Worm (Caenorhabditis elegans): ENCODE results near the gene T25B9.2.
A peak's percentile ranks its signal among the peaks of the same experiment; 100 is the strongest.
"Not testable (repeated sequence)": the region's sequence is repeated elsewhere in the genome, so short reads cannot be mapped to it uniquely, and the experiment has no call there.

Gene T25B9.2

DNA sequence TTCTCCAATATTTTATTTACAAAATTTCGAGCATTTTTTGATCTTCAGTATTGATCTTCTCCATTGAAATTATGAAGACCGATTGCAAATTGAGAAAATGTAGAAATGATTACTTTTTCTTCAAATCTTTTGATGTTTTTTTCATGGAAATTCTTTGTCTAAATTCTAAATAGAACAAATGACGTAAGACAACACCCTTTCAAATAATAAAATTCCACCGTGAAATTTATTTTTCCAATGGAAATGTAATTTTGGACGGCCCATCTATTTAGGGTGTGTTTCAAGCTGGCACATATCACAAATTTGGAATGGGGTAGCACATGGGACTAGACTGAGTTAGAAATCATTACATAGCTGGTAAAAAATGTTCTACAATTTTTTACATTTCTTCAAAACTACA lies at the start of gene T25B9.2:
TSS of gene T25B9.2 (minus strand) at position 101 of the 400 bp plus-strand sequence.
- TF ChIP-seq elt-1 (tag; optimal IDR thresholded peaks at IDR 0.05; ENCODE audit: borderline replicate concordance, insufficient read depth); M03D4.4 (tag; optimal IDR thresholded peaks at IDR 0.05); ceh-43 (GFP tag; optimal IDR thresholded peaks at IDR 0.05): not testable (repeated sequence)

DNA sequence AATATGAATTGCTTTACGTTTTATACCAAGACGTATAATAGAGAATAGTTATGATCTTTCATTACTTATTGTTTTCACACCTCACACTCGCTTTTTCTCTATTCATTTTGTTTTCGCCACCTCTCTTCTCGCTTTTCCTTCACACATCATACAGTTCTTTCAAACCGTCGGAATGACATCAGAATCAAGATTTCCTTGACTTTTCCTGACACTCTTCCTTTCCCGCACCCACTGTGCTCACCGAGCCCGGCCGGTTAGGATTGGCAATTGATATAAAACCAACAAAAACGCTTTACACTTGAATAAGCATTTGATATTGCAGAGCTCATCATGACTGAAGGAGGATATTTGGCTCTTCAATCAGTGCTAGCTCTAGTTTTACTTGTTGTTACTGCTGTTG lies 47.7 kb upstream of the T25B9.2 start, which contains the start of gene zipt-2.1:
TSS of gene zipt-2.1 (plus strand) at position 301 of the 400 bp plus-strand sequence.
- TF ChIP-seq lsy-2 (tag; optimal IDR thresholded peaks at IDR 0.05) (no peak), snpc-4 (tag; optimal IDR thresholded peaks at IDR 0.05) (no peak)

DNA sequence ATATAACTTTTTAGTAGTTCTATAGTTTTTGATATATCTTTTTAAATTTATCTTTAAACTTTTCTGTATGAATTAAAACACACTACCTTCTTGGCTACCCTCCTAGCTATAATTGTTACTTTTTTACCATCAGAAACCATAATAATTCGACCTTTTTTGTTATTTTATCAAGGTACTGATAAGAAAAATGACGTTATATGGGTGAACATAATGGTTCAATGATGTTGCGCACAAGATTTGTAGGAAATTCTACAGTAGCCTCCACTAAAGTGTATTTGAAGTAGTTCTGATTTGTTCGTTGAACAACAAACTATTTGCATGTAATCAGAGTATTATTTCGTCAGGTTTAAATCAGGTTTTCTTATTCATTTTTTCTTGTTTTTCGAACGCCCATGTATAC lies 47.0 kb upstream of the T25B9.2 start:
- no peak for TF ChIP-seq bed-3 (GFP tag; optimal IDR thresholded peaks at IDR 0.05)
- no peak for TF ChIP-seq elt-1 (tag; optimal IDR thresholded peaks at IDR 0.05; ENCODE audit: borderline replicate concordance, insufficient read depth)
- no peak for TF ChIP-seq unc-39 (tag; optimal IDR thresholded peaks at IDR 0.05)
- TF ChIP-seq sptf-1 (tag; optimal IDR thresholded peaks at IDR 0.05), result no peak
- TF ChIP-seq ham-2 (GFP tag; optimal IDR thresholded peaks at IDR 0.05), result no peak
- TF ChIP-seq lin-32 (GFP tag; optimal IDR thresholded peaks at IDR 0.05), result no peak

DNA sequence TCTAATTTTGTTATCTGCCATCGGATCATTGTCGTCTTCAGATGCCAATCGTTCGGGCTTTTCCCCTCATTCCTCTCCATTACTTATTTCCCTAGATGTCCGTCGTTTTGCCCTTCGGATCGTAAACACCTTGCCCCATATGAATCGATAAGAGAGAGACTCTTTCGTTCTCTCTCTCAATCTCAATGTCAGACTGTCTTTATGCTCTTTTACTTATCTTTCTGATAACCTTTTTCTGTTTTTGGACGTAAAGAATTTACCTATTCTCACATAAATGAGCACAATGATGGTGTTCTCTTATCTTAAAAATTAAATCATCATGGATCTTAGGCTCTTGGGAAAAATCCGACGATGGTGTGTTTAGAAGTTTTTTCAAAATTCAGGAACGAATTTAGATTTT lies 45.1 kb upstream of the T25B9.2 start:
- TF ChIP-seq ceh-83 (GFP tag; optimal IDR thresholded peaks at IDR 0.05), result no peak
- peak; percentile 57 for TF ChIP-seq elt-1 (tag; optimal IDR thresholded peaks at IDR 0.05; ENCODE audit: borderline replicate concordance, insufficient read depth)
- no peak for TF ChIP-seq mep-1 (tag; optimal IDR thresholded peaks at IDR 0.05)
- TF ChIP-seq lin-32 (GFP tag; optimal IDR thresholded peaks at IDR 0.05), result no peak
- TF ChIP-seq sptf-1 (tag; optimal IDR thresholded peaks at IDR 0.05), result no peak
- TF ChIP-seq ces-1 (GFP tag; optimal IDR thresholded peaks at IDR 0.05), result no peak
- no peak for TF ChIP-seq mab-5 (tag; optimal IDR thresholded peaks at IDR 0.05)
- no peak for TF ChIP-seq bed-3 (GFP tag; optimal IDR thresholded peaks at IDR 0.05)

DNA sequence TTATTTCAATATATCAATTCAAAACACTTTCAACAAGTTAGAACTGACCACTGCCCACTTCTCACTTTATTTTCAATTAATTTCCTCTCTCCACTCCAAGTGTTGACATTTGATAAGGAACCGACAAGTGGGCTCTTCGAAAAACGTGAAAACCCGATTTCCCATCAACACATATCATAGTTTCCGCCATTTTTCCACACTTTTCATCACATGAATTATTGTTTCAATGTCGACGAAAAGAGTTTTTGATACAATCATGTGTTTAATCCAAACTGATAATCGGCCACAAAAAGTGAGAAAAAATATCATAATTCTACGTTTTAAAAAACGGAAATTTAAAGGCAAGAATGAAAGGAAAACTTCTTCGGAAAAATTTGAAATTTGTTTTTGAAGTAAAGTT lies 44.0 kb upstream of the T25B9.2 start:
- TF ChIP-seq lin-13 (tag; optimal IDR thresholded peaks at IDR 0.05) (no peak), nhr-76 (tag; optimal IDR thresholded peaks at IDR 0.05) (no peak), nhr-237 (tag; optimal IDR thresholded peaks at IDR 0.05) (no peak), ztf-11 (tag; optimal IDR thresholded peaks at IDR 0.05) (no peak), nhr-2 (tag; optimal IDR thresholded peaks at IDR 0.05) (no peak), blmp-1 (tag; optimal IDR thresholded peaks at IDR 0.05) (no peak), sem-2 (GFP tag; optimal IDR thresholded peaks at IDR 0.05) (no peak), drap-1 (GFP tag; optimal IDR thresholded peaks at IDR 0.05) (no peak), unc-120 (tag; optimal IDR thresholded peaks at IDR 0.05; ENCODE audit: poor library complexity, severe bottlenecking) (no peak), zip-8 (tag; optimal IDR thresholded peaks at IDR 0.05) (no peak), flh-1 (GFP tag; optimal IDR thresholded peaks at IDR 0.05) (no peak), lin-32 (GFP tag; optimal IDR thresholded peaks at IDR 0.05) (no peak), cnd-1 (tag; optimal IDR thresholded peaks at IDR 0.05) (no peak), mab-5 (tag; optimal IDR thresholded peaks at IDR 0.05) (no peak), snpc-4 (tag; optimal IDR thresholded peaks at IDR 0.05) (no peak), lsy-2 (tag; optimal IDR thresholded peaks at IDR 0.05) (no peak)

DNA sequence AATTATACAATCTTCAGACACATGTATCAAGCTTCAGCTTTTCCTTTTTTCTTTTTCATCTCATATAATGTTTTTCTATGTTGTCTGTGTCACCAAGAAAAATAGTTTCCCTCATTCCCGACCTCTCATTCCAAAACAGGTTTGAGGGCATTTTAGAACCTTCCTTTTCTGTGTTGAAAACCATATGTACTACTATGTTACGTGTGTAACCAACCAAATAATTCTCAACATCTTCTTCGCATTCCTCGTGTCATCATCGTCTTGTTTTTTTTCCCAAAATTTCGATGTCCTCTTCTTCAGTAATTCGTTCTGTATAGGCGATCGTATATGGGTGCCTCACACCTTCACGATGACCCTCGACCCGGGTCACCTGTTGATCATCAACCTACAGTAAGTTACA lies 38.7 kb upstream of the T25B9.2 start, which contains the start of gene pept-2:
TSS of gene pept-2 (plus strand) at position 301 of the 400 bp plus-strand sequence.
- TF ChIP-seq nhr-28 (tag; optimal IDR thresholded peaks at IDR 0.05), result no peak
- no peak for TF ChIP-seq lsy-2 (tag; optimal IDR thresholded peaks at IDR 0.05)
- TF ChIP-seq flh-1 (GFP tag; optimal IDR thresholded peaks at IDR 0.05), result no peak
- TF ChIP-seq hlh-1 (tag; optimal IDR thresholded peaks at IDR 0.05), result no peak
- no peak for TF ChIP-seq snpc-4 (tag; optimal IDR thresholded peaks at IDR 0.05)
- TF ChIP-seq M03D4.4 (tag; optimal IDR thresholded peaks at IDR 0.05), result no peak
- TF ChIP-seq cnd-1 (tag; optimal IDR thresholded peaks at IDR 0.05), result no peak
- TF ChIP-seq mep-1 (tag; optimal IDR thresholded peaks at IDR 0.05), result no peak
- TF ChIP-seq ceh-43 (GFP tag; optimal IDR thresholded peaks at IDR 0.05), result no peak
- no peak for TF ChIP-seq ztf-11 (tag; optimal IDR thresholded peaks at IDR 0.05)

DNA sequence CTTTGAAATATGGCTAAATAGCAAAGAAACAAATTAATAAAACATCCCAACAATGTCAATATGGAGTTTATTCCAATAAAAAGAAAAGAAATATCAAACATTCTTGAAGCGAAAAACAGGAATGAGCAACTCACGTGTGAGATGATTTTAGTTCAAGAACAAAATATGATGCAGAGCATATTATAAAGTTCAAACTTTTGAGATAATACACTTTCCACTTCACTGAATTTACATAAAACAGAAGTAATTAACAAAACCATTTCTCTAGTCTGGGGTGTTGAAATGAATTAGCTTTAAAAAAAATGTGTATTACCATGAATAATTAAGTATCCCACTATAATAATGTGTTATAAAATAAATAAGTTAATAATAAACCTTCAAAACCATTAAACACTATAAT lies 35.1 kb upstream of the T25B9.2 start, which contains the start of gene srd-7:
TSS of gene srd-7 (minus strand) at position 101 of the 400 bp plus-strand sequence.
- no peak for TF ChIP-seq lin-13 (tag; optimal IDR thresholded peaks at IDR 0.05)
- TF ChIP-seq lin-32 (GFP tag; optimal IDR thresholded peaks at IDR 0.05), result no peak
- TF ChIP-seq blmp-1 (tag; optimal IDR thresholded peaks at IDR 0.05), result no peak
- no peak for TF ChIP-seq lsy-2 (tag; optimal IDR thresholded peaks at IDR 0.05)
- TF ChIP-seq ces-1 (GFP tag; optimal IDR thresholded peaks at IDR 0.05), result no peak

Measured in whole organism, mixed stage, embryonic.